Fruit fly (Drosophila melanogaster) S2 (cell line): ENCODE data around the gene THG.

Experiments used
- CG8478 ChIP-seq: fragments of >200 bp; optimal IDR thresholded peaks from 2 replicates; lab custom pipeline; 2018
- CTCF ChIP-seq, 2 experiments: fragments of >200 bp; optimal IDR thresholded peaks; 2 replicates each; lab custom pipeline; 2018

- no peak for TF ChIP-seq CG8478 (lab: Kevin White, UChicago)
- TF ChIP-seq CTCF (optimal IDR thresholded peaks at IDR 0.05; lab: Kevin White, UChicago), result no peak
Observed at dm6 chr2L:15035366-15035765, 25.8 kb upstream of the THG start, which contains the start of gene yellow-c.
